Worm (Caenorhabditis elegans) whole organism, L4 larva: ENCODE results near the gene col-157.
"Not testable (repeated sequence)": the region's sequence is repeated elsewhere in the genome, so short reads cannot be mapped to it uniquely, and the experiment has no call there.

Experiments
- F26F4.8 ChIP-seq: fragments of 200-800 bp; sonication (Bioruptor generic); conservative IDR thresholded peaks from 2 replicates; pipeline ENCODE4 v1.3.6; 2022; ENCODE audit warnings: missing genetic modification characterization, missing compliant biosample characterization
- F37D6.2 ChIP-seq: sonication (generic microtip); optimal IDR thresholded peaks from 2 replicates; lab custom pipeline; 2016; ENCODE audit warnings: mild to moderate bottlenecking, missing genetic modification characterization, missing compliant biosample characterization
- F44E2.7 ChIP-seq: fragments of 200-800 bp; sonication (Bioruptor generic); IDR thresholded peaks from 2 replicates; pipeline ENCODE4 v2.1.2; 2022; ENCODE audit warnings: missing genetic modification characterization, missing compliant biosample characterization
- R02D3.7 ChIP-seq: fragments of 150-350 bp; sonication (generic microtip); optimal IDR thresholded peaks from 3 replicates; lab custom pipeline; 2014; ENCODE audit warnings: missing biosample characterization, missing genetic modification characterization
- T20F7.1 ChIP-seq: fragments of 200-800 bp; sonication (Bioruptor generic); optimal IDR thresholded peaks from 2 replicates; lab custom pipeline; 2018; ENCODE audit warnings: mild to moderate bottlenecking, missing genetic modification characterization, missing compliant biosample characterization
- T26A8.4 ChIP-seq: fragments of 200-800 bp; sonication (Bioruptor generic); IDR thresholded peaks from 2 replicates; pipeline ENCODE4 v1.3.6; 2022; ENCODE audit warnings: missing genetic modification characterization, missing compliant biosample characterization
- aha-1 ChIP-seq: fragments of 150-350 bp; peaks from one replicate; lab custom pipeline; 2014; ENCODE audit warnings: missing biosample characterization, missing genetic modification characterization
- ceh-28 ChIP-seq: fragments of 150-350 bp; optimal IDR thresholded peaks from 2 replicates; lab custom pipeline; 2014; ENCODE audit warnings: missing biosample characterization, missing genetic modification reagents, missing genetic modification characterization
- ceh-32 ChIP-seq: sonication (generic microtip); optimal IDR thresholded peaks from 2 replicates; lab custom pipeline; 2016; ENCODE audit warnings: mild to moderate bottlenecking, missing genetic modification characterization, missing compliant biosample characterization; ENCODE audit not compliant: poor library complexity
- ceh-82 ChIP-seq: sonication (generic microtip); optimal IDR thresholded peaks from 2 replicates; lab custom pipeline; 2017; ENCODE audit warnings: missing biosample characterization, missing genetic modification characterization
- cey-2 ChIP-seq: sonication (generic microtip); optimal IDR thresholded peaks from 3 replicates; lab custom pipeline; 2017; ENCODE audit warnings: missing genetic modification characterization, mild to moderate bottlenecking, missing compliant biosample characterization, antibody characterized with exemption, borderline replicate concordance; ENCODE audit not compliant: insufficient read depth
- ctbp-1 ChIP-seq: fragments of 200-800 bp; sonication (Bioruptor generic); IDR thresholded peaks from 2 replicates; pipeline ENCODE4 v1.3.6; 2022; ENCODE audit warnings: missing genetic modification reagents, missing genetic modification characterization, missing compliant biosample characterization
- dmd-8 ChIP-seq: fragments of 200-800 bp; sonication (Bioruptor generic); IDR thresholded peaks from 2 replicates; pipeline ENCODE4 v1.3.6; 2022; ENCODE audit warnings: missing genetic modification characterization, missing compliant biosample characterization
- dve-1 ChIP-seq: sonication (generic microtip); optimal IDR thresholded peaks from 2 replicates; lab custom pipeline; 2017; ENCODE audit warnings: antibody characterized with exemption, mild to moderate bottlenecking, missing genetic modification characterization, missing compliant biosample characterization; ENCODE audit not compliant: insufficient read depth
- fkh-10 ChIP-seq: fragments of 150-350 bp; optimal IDR thresholded peaks from 2 replicates; lab custom pipeline; 2014; ENCODE audit warnings: missing biosample characterization, missing genetic modification reagents, missing genetic modification characterization
- hlh-11 ChIP-seq: fragments of 200-800 bp; sonication (Bioruptor generic); optimal IDR thresholded peaks from 2 replicates; lab custom pipeline; 2018; ENCODE audit warnings: mild to moderate bottlenecking, missing genetic modification characterization, missing compliant biosample characterization
- hmg-1.1 ChIP-seq: fragments of 200-800 bp; sonication (Bioruptor generic); IDR thresholded peaks from 2 replicates; pipeline ENCODE4 v1.3.6; 2022; ENCODE audit warnings: missing genetic modification reagents, missing genetic modification characterization, missing compliant biosample characterization
- lin-39 ChIP-seq: fragments of 150-350 bp; optimal IDR thresholded peaks from 2 replicates; lab custom pipeline; 2014; ENCODE audit warnings: missing biosample characterization, missing genetic modification reagents, missing genetic modification characterization
- lir-3 ChIP-seq: sonication (generic microtip); optimal IDR thresholded peaks from 2 replicates; lab custom pipeline; 2016; ENCODE audit warnings: mild to moderate bottlenecking, missing genetic modification characterization, missing compliant biosample characterization
- madf-5 ChIP-seq, 2 experiments: fragments of 200-800 bp; sonication (Bioruptor generic); IDR thresholded peaks; 2 replicates each; pipeline ENCODE4 v1.3.6; 2022; ENCODE audit warnings: missing compliant biosample characterization in 2 of 2, missing genetic modification characterization in 2 of 2
- madf-9 ChIP-seq: fragments of 200-800 bp; sonication (Bioruptor generic); conservative IDR thresholded peaks from 2 replicates; pipeline ENCODE4 v1.3.6; 2022; ENCODE audit warnings: missing genetic modification reagents, missing genetic modification characterization, missing compliant biosample characterization
- nhr-10 ChIP-seq: fragments of 150-350 bp; optimal IDR thresholded peaks from 2 replicates; lab custom pipeline; 2014; ENCODE audit warnings: missing biosample characterization, missing genetic modification characterization
- nhr-237 ChIP-seq: sonication (generic microtip); optimal IDR thresholded peaks from 2 replicates; lab custom pipeline; 2017; ENCODE audit warnings: missing biosample characterization, missing genetic modification characterization
- nhr-42 ChIP-seq: fragments of 200-800 bp; sonication (Bioruptor generic); IDR thresholded peaks from 2 replicates; pipeline ENCODE4 v1.3.6; 2022; ENCODE audit warnings: missing genetic modification characterization, missing compliant biosample characterization
- nhr-76 ChIP-seq: fragments of 150-350 bp; optimal IDR thresholded peaks from 2 replicates; lab custom pipeline; 2014; ENCODE audit warnings: missing biosample characterization, missing genetic modification characterization
- php-3 ChIP-seq: fragments of 200-800 bp; sonication (Bioruptor generic); IDR thresholded peaks from 2 replicates; pipeline ENCODE4 v1.3.6; 2022; ENCODE audit warnings: missing genetic modification reagents, missing genetic modification characterization, missing compliant biosample characterization
- set-16 ChIP-seq: fragments of 200-800 bp; sonication (Bioruptor generic); IDR thresholded peaks from 2 replicates; pipeline ENCODE4 v1.3.6; 2022; ENCODE audit warnings: missing genetic modification reagents, missing genetic modification characterization, missing compliant biosample characterization
- snpc-1.2 ChIP-seq: fragments of 200-800 bp; sonication (Bioruptor generic); IDR thresholded peaks from 2 replicates; pipeline ENCODE4 v1.3.6; 2022; ENCODE audit warnings: missing genetic modification reagents, missing genetic modification characterization, missing compliant biosample characterization
- tag-97 ChIP-seq: fragments of 200-800 bp; sonication (Bioruptor generic); IDR thresholded peaks from 2 replicates; pipeline ENCODE4 v1.3.6; 2022; ENCODE audit warnings: missing genetic modification characterization, missing compliant biosample characterization
- unc-130 ChIP-seq: sonication (generic microtip); optimal IDR thresholded peaks from 2 replicates; lab custom pipeline; 2016; ENCODE audit warnings: missing genetic modification reagents, missing genetic modification characterization, missing compliant biosample characterization
- unc-62 ChIP-seq, 3 experiments: fragments of 150-350 bp in 1 of 3; sonication (generic microtip); optimal IDR thresholded peaks in 2 of 3; peaks in 1 of 3; 1 replicate in 1 of 3; 2 replicates in 2 of 3; lab custom pipeline; 2014 to 2017; ENCODE audit warnings: missing biosample characterization in 3 of 3, missing genetic modification characterization in 3 of 3, missing genetic modification reagents in 3 of 3, missing genotype in 1 of 3
- zfp-2 ChIP-seq: sonication (generic microtip); optimal IDR thresholded peaks from 2 replicates; lab custom pipeline; 2016; ENCODE audit warnings: mild to moderate bottlenecking, missing genetic modification characterization, missing compliant biosample characterization
- zip-11 ChIP-seq: fragments of 200-800 bp; sonication (Bioruptor generic); IDR thresholded peaks from 2 replicates; pipeline ENCODE4 v1.3.6; 2022; ENCODE audit warnings: missing genetic modification characterization, missing compliant biosample characterization
- ztf-7 ChIP-seq: fragments of 150-350 bp; optimal IDR thresholded peaks from 2 replicates; lab custom pipeline; 2014; ENCODE audit warnings: missing biosample characterization, missing genetic modification characterization

col-157 gene

ce11 chrV:11472209-11472608 lies 11.6 kb upstream of the col-157 start, which contains the start of the genes nas-20 and nas-21:
Gene nas-20 (minus strand): TSS chrV:11472309.
Gene nas-21 (plus strand): TSS chrV:11472564.
- TF ChIP-seq T20F7.1 (GFP tag; lab: Kevin White, UChicago), result no peak
- TF ChIP-seq, all 104 proteins: peak for 0

DNA sequence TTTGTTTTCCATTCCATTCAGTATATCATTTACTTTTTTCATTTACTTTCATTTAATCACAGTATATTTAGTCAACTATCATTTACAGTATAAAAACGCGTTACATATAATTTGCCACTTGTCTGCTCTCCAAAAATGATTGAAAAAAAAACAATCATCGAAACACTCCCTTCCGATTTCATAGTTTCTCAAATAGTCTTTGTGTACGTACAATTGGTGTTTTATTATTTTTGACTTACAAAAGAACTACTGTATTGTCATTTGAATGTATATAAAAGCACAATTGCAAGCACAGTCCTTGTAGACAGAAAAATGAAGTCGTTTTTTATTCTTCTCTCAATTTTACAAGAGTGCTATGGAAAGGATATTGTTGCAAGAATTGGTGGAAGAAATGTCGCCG lies 9.4 kb upstream of the col-157 start, which contains the start of gene nas-22:
TSS of gene nas-22 (plus strand) at position 301 of the 400 bp plus-strand sequence.
- TF ChIP-seq lin-39, result no peak
- TF ChIP-seq madf-9 (GFP tag; lab: Robert Waterston, UW), result no peak
- no peak for TF ChIP-seq ctbp-1
- no peak for TF ChIP-seq hmg-1.1
- no peak for TF ChIP-seq ztf-7
- TF ChIP-seq R02D3.7, result no peak
- TF ChIP-seq zfp-2 (tag; lab: Kevin White, UChicago), result no peak
- no peak for TF ChIP-seq nhr-10
- TF ChIP-seq nhr-237 (tag; lab: Kevin White, UChicago), result no peak

DNA sequence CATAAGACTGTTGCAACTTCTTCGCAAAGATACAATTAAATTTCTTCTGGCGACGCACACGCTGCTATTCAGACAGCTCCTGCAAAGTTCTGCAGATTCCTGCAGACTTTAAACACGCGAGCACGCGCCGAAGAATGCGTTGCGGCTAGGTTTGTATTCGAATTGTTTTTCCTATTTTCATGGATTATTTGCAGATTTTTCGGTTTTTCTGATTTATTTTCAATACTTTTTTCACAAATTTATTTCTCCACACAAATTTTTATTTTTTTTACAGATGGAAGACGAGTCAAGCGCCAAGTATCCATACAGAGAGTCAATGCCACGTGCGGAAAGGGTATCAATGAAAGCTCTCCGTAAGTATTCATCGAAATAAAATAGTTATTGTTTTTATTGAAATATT lies 8.2 kb upstream of the col-157 start, which contains the start of gene T11F9.7:
TSS of gene T11F9.7 (plus strand) at position 301 of the 400 bp plus-strand sequence.
- TF ChIP-seq cey-2 (tag; lab: Kevin White, UChicago); nhr-76; T26A8.4 (GFP tag; lab: Robert Waterston, UW): not testable (repeated sequence)

DNA sequence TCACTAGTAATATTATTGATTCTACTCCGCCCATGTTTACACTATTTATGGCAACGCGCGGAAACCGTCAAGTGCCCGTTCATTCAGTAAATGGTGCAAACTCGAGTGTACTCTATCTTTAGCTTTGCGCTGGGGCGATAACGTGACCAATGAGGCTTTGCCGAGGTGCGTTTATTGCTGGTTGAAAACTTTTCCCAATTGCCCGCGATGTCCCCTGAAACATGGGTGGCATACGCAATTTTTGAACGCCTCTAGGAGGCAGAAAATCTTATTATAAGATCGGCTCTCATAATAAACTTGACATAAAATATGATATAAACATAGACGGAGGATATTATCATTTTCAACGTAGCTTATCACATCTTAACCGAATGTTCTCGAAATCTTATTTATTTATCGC lies 5.8 kb upstream of the col-157 start:
- TF ChIP-seq unc-62 (GFP tag; optimal IDR thresholded peaks at IDR 0.05 in 1 of 2; lab: Kevin White, UChicago) (peak in 1 of 2 experiments; percentile 41), unc-130 (GFP tag; lab: Kevin White, UChicago) (peak; percentile 53)
- TF ChIP-seq unc-62 (tag; optimal IDR thresholded peaks at IDR 0.05; lab: Kevin White, UChicago), result not testable (repeated sequence)

DNA sequence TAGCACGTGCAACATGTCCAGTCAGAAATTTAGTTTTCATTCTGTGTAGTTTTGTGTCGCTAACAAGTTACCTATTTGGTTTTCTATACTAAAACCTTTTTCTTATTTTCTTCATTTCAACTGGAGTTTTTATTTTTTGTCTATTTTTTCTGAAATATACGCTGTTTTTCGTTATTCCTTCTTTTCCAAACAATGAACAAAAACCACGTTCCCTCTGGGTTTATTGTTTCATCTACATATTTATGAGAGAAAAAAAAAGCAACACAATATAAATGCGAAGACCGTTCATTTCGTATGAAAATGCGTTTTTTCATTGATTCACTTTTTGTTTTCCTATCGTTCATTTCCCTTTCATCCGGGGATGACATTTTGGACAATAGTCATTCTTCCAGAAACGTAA lies 4.4 kb upstream of the col-157 start, which contains the start of gene T11F9.22:
TSS of gene T11F9.22 (plus strand) at position 301 of the 400 bp plus-strand sequence.
- TF ChIP-seq ceh-82 (tag; lab: Kevin White, UChicago) (no peak), dmd-8 (GFP tag; lab: Robert Waterston, UW) (no peak), nhr-10 (no peak), aha-1 (tag; lab: Kevin White, UChicago) (no peak), zip-11 (no peak), set-16 (GFP tag; lab: Robert Waterston, UW) (no peak), snpc-1.2 (GFP tag; lab: Robert Waterston, UW) (no peak), madf-5 (GFP tag; IDR thresholded peaks at IDR 0.05; lab: Robert Waterston, UW) (no peak), lir-3 (tag; lab: Kevin White, UChicago) (no peak), fkh-10 (GFP tag; lab: Kevin White, UChicago) (no peak), F44E2.7 (no peak), tag-97 (GFP tag; lab: Robert Waterston, UW) (no peak), F37D6.2 (tag; lab: Kevin White, UChicago) (no peak), ceh-28 (tag; lab: Kevin White, UChicago) (no peak), ceh-32 (tag; lab: Kevin White, UChicago) (no peak), nhr-42 (GFP tag; lab: Robert Waterston, UW) (no peak), hlh-11 (tag; lab: Kevin White, UChicago) (no peak), php-3 (GFP tag; lab: Robert Waterston, UW) (no peak), dve-1 (tag; lab: Kevin White, UChicago) (no peak), F26F4.8 (GFP tag; lab: Robert Waterston, UW) (no peak)
